Fruit fly (Drosophila melanogaster): Measurements from ENCODE around the gene dlt.

- TF ChIP-seq CG4496 (GFP tag; IDR thresholded peaks at IDR 0.05) (no peak; the same call in 2 of the 3 replicates), CG9948 (tag; optimal IDR thresholded peaks at IDR 0.05) (no peak), Snoo (tag; optimal IDR thresholded peaks at IDR 0.05) (no peak), Ets98B (GFP tag; IDR thresholded peaks at IDR 0.05) (no peak), CG14655 (GFP tag; optimal IDR thresholded peaks at IDR 0.05) (no peak), Pif1A (GFP tag; optimal IDR thresholded peaks at IDR 0.05) (no peak), rn (GFP tag; IDR thresholded peaks at IDR 0.05) (no peak), Pif1B (GFP tag; optimal IDR thresholded peaks at IDR 0.05) (no peak), gl (tag; optimal IDR thresholded peaks at IDR 0.05) (no peak), CG8301 (tag; optimal IDR thresholded peaks at IDR 0.05) (no peak), CG8159 (tag; optimal IDR thresholded peaks at IDR 0.05) (no peak)
These were observed 39.0 kb downstream of the dlt start, which contains the start of gene CG8001 for dm6 chr3L:1756143-1756542.

Data from whole organism, pupa.